Worm (Caenorhabditis elegans) whole organism, L1 larva: ENCODE data around the gene srh-135.

Experiments used
- blmp-1 ChIP-seq: fragments of 150-350 bp; optimal IDR thresholded peaks from 2 replicates; lab custom pipeline; 2014; ENCODE audit warnings: missing biosample characterization, missing genetic modification characterization
- dpl-1 ChIP-seq, 3 experiments: fragments of 150-350 bp in 2 of 3; sonication (generic microtip) in 1 of 3; optimal IDR thresholded peaks; 2 replicates each; lab custom pipeline; 2014 to 2017; ENCODE audit warnings: missing biosample characterization in 3 of 3, missing genetic modification characterization in 3 of 3, missing genetic modification reagents in 3 of 3
- hpl-2 ChIP-seq: fragments of 150-350 bp; optimal IDR thresholded peaks from 2 replicates; lab custom pipeline; 2014; ENCODE audit warnings: missing biosample characterization, missing genetic modification reagents, missing genetic modification characterization
- jun-1 ChIP-seq: fragments of 150-350 bp; optimal IDR thresholded peaks from 2 replicates; lab custom pipeline; 2014; ENCODE audit warnings: missing biosample characterization, missing genetic modification reagents, missing genetic modification characterization
- lin-13 ChIP-seq: fragments of 150-350 bp; optimal IDR thresholded peaks from 2 replicates; lab custom pipeline; 2014; ENCODE audit warnings: missing biosample characterization, missing genetic modification reagents, missing genetic modification characterization
- lin-15B ChIP-seq: fragments of 150-350 bp; sonication (generic microtip); optimal IDR thresholded peaks from 3 replicates; lab custom pipeline; 2014; ENCODE audit warnings: missing biosample characterization, missing genetic modification characterization
- nhr-76 ChIP-seq: sonication (generic microtip); optimal IDR thresholded peaks from 2 replicates; lab custom pipeline; 2017; ENCODE audit warnings: missing biosample characterization, missing genetic modification characterization
- rnt-1 ChIP-seq: sonication (generic microtip); optimal IDR thresholded peaks from 2 replicates; lab custom pipeline; 2016; ENCODE audit warnings: mild to moderate bottlenecking, missing genetic modification characterization, moderate library complexity, missing compliant biosample characterization
- unc-62 ChIP-seq: fragments of 150-350 bp; optimal IDR thresholded peaks from 2 replicates; lab custom pipeline; 2014; ENCODE audit warnings: missing biosample characterization, missing genetic modification reagents, missing genetic modification characterization
- xbp-1 ChIP-seq: sonication (generic microtip); optimal IDR thresholded peaks from 2 replicates; lab custom pipeline; 2016; ENCODE audit warnings: missing genetic modification characterization, missing compliant biosample characterization
- ztf-11 ChIP-seq, 2 experiments: sonication (generic microtip); optimal IDR thresholded peaks; 2 replicates each; lab custom pipeline; 2016 to 2017; ENCODE audit warnings: missing genetic modification characterization in 2 of 2, missing biosample characterization in 1 of 2, missing compliant biosample characterization in 1 of 2

DNA sequence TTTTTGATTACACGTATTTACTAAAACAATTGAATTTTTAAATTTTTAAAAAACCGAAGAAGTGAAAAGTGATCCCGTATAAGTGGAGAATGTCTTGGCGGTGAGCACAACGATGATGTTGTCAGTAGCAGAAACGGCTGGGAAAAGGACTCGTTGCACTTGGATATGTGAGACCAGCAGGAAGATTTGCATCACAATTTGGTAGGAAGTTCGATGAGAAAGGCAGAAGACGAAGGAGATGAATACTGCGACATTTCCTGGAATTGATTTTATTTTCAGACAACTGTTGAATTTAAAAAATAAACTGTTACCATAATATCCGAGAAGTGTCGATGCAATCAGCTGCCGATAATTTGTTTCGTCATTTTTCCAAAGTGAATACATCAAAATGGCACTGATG lies 27.0 kb downstream of the srh-135 start, which contains the start of gene R05H5.4:
- TF ChIP-seq ztf-11 (tag; optimal IDR thresholded peaks at IDR 0.05; lab: Kevin White, UChicago) = no peak
- TF ChIP-seq xbp-1 (tag; lab: Kevin White, UChicago) = no peak
- TF ChIP-seq lin-15B (tag; lab: Kevin White, UChicago) = no peak
- no peak for TF ChIP-seq unc-62 (GFP tag; lab: Kevin White, UChicago)
- no peak for TF ChIP-seq dpl-1 (GFP tag; optimal IDR thresholded peaks at IDR 0.05; lab: Kevin White, UChicago)
- no peak for TF ChIP-seq blmp-1 (tag; lab: Kevin White, UChicago)
- TF ChIP-seq rnt-1 (tag; lab: Kevin White, UChicago) = no peak
- TF ChIP-seq jun-1 (tag; lab: Kevin White, UChicago) = no peak
- TF ChIP-seq hpl-2 (GFP tag; lab: Kevin White, UChicago) = no peak
- TF ChIP-seq nhr-76 (tag; lab: Kevin White, UChicago) = no peak
- TF ChIP-seq lin-13 (GFP tag; lab: Kevin White, UChicago) = no peak
